Worm (Caenorhabditis elegans): ENCODE results near the gene rabr-2.

ce11 chrIV:17440001-17440400, 43.1 kb downstream of the rabr-2 start, which contains the start of gene C06A12.19:
- TF ChIP-seq tbx-37 (GFP tag; conservative IDR thresholded peaks at IDR 0.05) (no peak), ama-1 (optimal IDR thresholded peaks at IDR 0.05) (no peak), hmbx-1 (tag; optimal IDR thresholded peaks at IDR 0.05) (no peak), scrt-1 (GFP tag; IDR thresholded peaks at IDR 0.05) (no peak), pes-1 (GFP tag; IDR thresholded peaks at IDR 0.05) (no peak), B0310.2 (tag; optimal IDR thresholded peaks at IDR 0.05) (no peak), hnd-1 (tag; optimal IDR thresholded peaks at IDR 0.05) (no peak), flt-1 (GFP tag; IDR thresholded peaks at IDR 0.05) (no peak), tra-4 (tag; optimal IDR thresholded peaks at IDR 0.05) (no peak), F13C5.2 (tag; optimal IDR thresholded peaks at IDR 0.05) (no peak), ceh-36 (tag; optimal IDR thresholded peaks at IDR 0.05) (no peak), ceh-13 (GFP tag; optimal IDR thresholded peaks at IDR 0.05) (no peak), hmg-4 (GFP tag; optimal IDR thresholded peaks at IDR 0.05) (no peak), sea-1 (GFP tag; conservative IDR thresholded peaks at IDR 0.05) (no peak)

Data from whole organism, early embryonic.